Worm (Caenorhabditis elegans): ENCODE data around the gene lpr-6.

- TF ChIP-seq elt-2 (tag; optimal IDR thresholded peaks at IDR 0.05) (no peak), pqm-1 (tag; optimal IDR thresholded peaks at IDR 0.05) (no peak), ama-1 (optimal IDR thresholded peaks at IDR 0.05) (no peak), nhr-237 (tag; optimal IDR thresholded peaks at IDR 0.05) (no peak), efl-1 (optimal IDR thresholded peaks at IDR 0.05) (no peak), efl-1 (GFP tag; optimal IDR thresholded peaks at IDR 0.05 in 1 of 2) (no peak), unc-62 (GFP tag; optimal IDR thresholded peaks at IDR 0.05) (no peak), nhr-77 (tag; optimal IDR thresholded peaks at IDR 0.05) (no peak), nhr-12 (tag; optimal IDR thresholded peaks at IDR 0.05) (no peak), lin-35 (GFP tag; optimal IDR thresholded peaks at IDR 0.05) (no peak), aly-2 (tag; optimal IDR thresholded peaks at IDR 0.05) (no peak)
These were observed 49.2 kb upstream of the lpr-6 start, which contains the start of gene F58A3.4 for ce11 chrX:11010565-11010964.
